Fruit fly (Drosophila melanogaster) whole organism, prepupa: ENCODE measurements around the gene Cbs.

Experiments
- Blimp-1 ChIP-seq: fragments of 200-800 bp; sonication (Bioruptor generic); optimal IDR thresholded peaks from 3 replicates; lab custom pipeline; 2017; ENCODE audit warnings: missing biosample characterization, missing genetic modification characterization, mild to moderate bottlenecking, moderate library complexity, missing genetic modification reagents
- CG10631 ChIP-seq: fragments of 200-800 bp; sonication (Bioruptor generic); optimal IDR thresholded peaks from 2 replicates; lab custom pipeline; 2016; ENCODE audit warnings: missing biosample characterization, missing genetic modification characterization
- CG11294 ChIP-seq: fragments of 200-800 bp; sonication (Bioruptor generic); IDR thresholded peaks from 2 replicates; pipeline ENCODE4 v1.3.6; 2022; ENCODE audit warnings: missing biosample characterization, missing genetic modification characterization
- CG11762 ChIP-seq: fragments of 200-800 bp; sonication (Bioruptor generic); optimal IDR thresholded peaks from 3 replicates; lab custom pipeline; 2016; ENCODE audit warnings: missing biosample characterization, missing genetic modification characterization; ENCODE audit not compliant: insufficient read depth
- CG11902 ChIP-seq: fragments of 200-800 bp; sonication (Bioruptor generic); optimal IDR thresholded peaks from 3 replicates; lab custom pipeline; 2016; ENCODE audit warnings: missing biosample characterization, missing genetic modification characterization
- CG15336 ChIP-seq: fragments of 200-800 bp; sonication (Bioruptor generic); IDR thresholded peaks from 2 replicates; pipeline ENCODE4 v1.3.6; 2022; ENCODE audit warnings: missing biosample characterization, missing genetic modification characterization
- CG1621 ChIP-seq: fragments of 200-800 bp; sonication (Bioruptor generic); optimal IDR thresholded peaks from 3 replicates; lab custom pipeline; 2018; ENCODE audit warnings: missing biosample characterization, mild to moderate bottlenecking, missing genetic modification characterization
- CG3032 ChIP-seq: fragments of 200-800 bp; optimal IDR thresholded peaks from 2 replicates; lab custom pipeline; 2019; ENCODE audit warnings: missing biosample characterization, mild to moderate bottlenecking, missing genetic modification characterization, moderate library complexity
- CG31627 ChIP-seq: fragments of 200-800 bp; sonication (Bioruptor generic); optimal IDR thresholded peaks from 3 replicates; lab custom pipeline; 2016; ENCODE audit warnings: missing biosample characterization, missing genetic modification characterization
- CG32006 ChIP-seq: fragments of 200-800 bp; sonication (Bioruptor generic); optimal IDR thresholded peaks from 3 replicates; lab custom pipeline; 2017; ENCODE audit warnings: missing biosample characterization, mild to moderate bottlenecking, missing genetic modification characterization
- CG34406 ChIP-seq: fragments of 200-800 bp; sonication (Bioruptor generic); optimal IDR thresholded peaks from 3 replicates; lab custom pipeline; 2016; ENCODE audit warnings: missing biosample characterization, missing genetic modification characterization
- CG3919 ChIP-seq: fragments of 200-800 bp; sonication (Bioruptor generic); optimal IDR thresholded peaks from 3 replicates; lab custom pipeline; 2016; ENCODE audit warnings: missing biosample characterization, missing genetic modification characterization
- CG4318 ChIP-seq: fragments of 200-800 bp; sonication (Bioruptor generic); optimal IDR thresholded peaks from 3 replicates; lab custom pipeline; 2017; ENCODE audit warnings: missing biosample characterization, mild to moderate bottlenecking, missing genetic modification characterization
- CG6163 ChIP-seq: fragments of 200-800 bp; sonication (Bioruptor generic); IDR thresholded peaks from 3 replicates; pipeline ENCODE4 v1.3.6; 2022; ENCODE audit warnings: missing biosample characterization, missing genetic modification characterization
- CG6792 ChIP-seq: fragments of 200-800 bp; sonication (Bioruptor generic); optimal IDR thresholded peaks from 3 replicates; lab custom pipeline; 2016; ENCODE audit warnings: missing biosample characterization, missing genetic modification characterization
- CG6808 ChIP-seq: fragments of 200-800 bp; sonication (Bioruptor generic); optimal IDR thresholded peaks from 3 replicates; lab custom pipeline; 2017; ENCODE audit warnings: missing biosample characterization, missing genetic modification characterization, mild to moderate bottlenecking, moderate library complexity, missing genetic modification reagents
- CG8119 ChIP-seq: fragments of 200-800 bp; sonication (Bioruptor generic); IDR thresholded peaks from 3 replicates; pipeline ENCODE4 v1.3.6; 2022; ENCODE audit warnings: missing biosample characterization, missing genetic modification characterization
- CG8319 ChIP-seq: fragments of 200-800 bp; sonication (Bioruptor generic); optimal IDR thresholded peaks from 3 replicates; lab custom pipeline; 2016; ENCODE audit warnings: missing biosample characterization, missing genetic modification characterization
- CG8632 ChIP-seq: fragments of 200-800 bp; sonication (Bioruptor generic); optimal IDR thresholded peaks from 3 replicates; lab custom pipeline; 2016; ENCODE audit warnings: missing biosample characterization, missing genetic modification characterization
- CG9139 ChIP-seq: fragments of 200-800 bp; sonication (Bioruptor generic); optimal IDR thresholded peaks from 3 replicates; lab custom pipeline; 2017; ENCODE audit warnings: missing biosample characterization, mild to moderate bottlenecking, missing genetic modification characterization
- Eip75B ChIP-seq: fragments of 200-800 bp; sonication (Bioruptor generic); optimal IDR thresholded peaks from 3 replicates; lab custom pipeline; 2016; ENCODE audit warnings: missing biosample characterization, missing genetic modification characterization
- Eip78C ChIP-seq: fragments of 200-800 bp; sonication (Bioruptor generic); peaks from one replicate; lab custom pipeline; 2016; ENCODE audit warnings: missing biosample characterization, missing genetic modification characterization
- Eip93F ChIP-seq: fragments of 200-800 bp; sonication (Bioruptor generic); optimal IDR thresholded peaks from 2 replicates; lab custom pipeline; 2016; ENCODE audit warnings: missing biosample characterization, mild to moderate bottlenecking, missing genetic modification characterization
- Ets96B ChIP-seq: fragments of 200-800 bp; optimal IDR thresholded peaks from 2 replicates; lab custom pipeline; 2019; ENCODE audit warnings: missing biosample characterization, mild to moderate bottlenecking, missing genetic modification characterization, moderate library complexity
- Gug ChIP-seq: fragments of 200-800 bp; sonication (Bioruptor generic); IDR thresholded peaks from 2 replicates; pipeline ENCODE4 v1.3.6; 2022; ENCODE audit warnings: missing biosample characterization, missing genetic modification characterization
- Hr39 ChIP-seq: fragments of 200-800 bp; sonication (Bioruptor generic); optimal IDR thresholded peaks from 2 replicates; lab custom pipeline; 2016; ENCODE audit warnings: missing biosample characterization, missing genetic modification characterization
- Hr4 ChIP-seq: fragments of 200-800 bp; sonication (Bioruptor generic); optimal IDR thresholded peaks from 3 replicates; lab custom pipeline; 2016; ENCODE audit warnings: missing biosample characterization, missing genetic modification characterization
- Lpt ChIP-seq: fragments of 200-800 bp; sonication (Bioruptor generic); optimal IDR thresholded peaks from 3 replicates; lab custom pipeline; 2016; ENCODE audit warnings: missing biosample characterization, missing genetic modification characterization
- Met ChIP-seq: fragments of 200-800 bp; sonication (Bioruptor generic); optimal IDR thresholded peaks from 3 replicates; lab custom pipeline; 2016; ENCODE audit warnings: missing biosample characterization, missing genetic modification characterization
- OdsH ChIP-seq: fragments of 200-800 bp; sonication (Bioruptor generic); optimal IDR thresholded peaks from 3 replicates; lab custom pipeline; 2016; ENCODE audit warnings: missing biosample characterization, missing genetic modification characterization
- Smox ChIP-seq: fragments of 200-800 bp; sonication (Bioruptor generic); optimal IDR thresholded peaks from 3 replicates; lab custom pipeline; 2016; ENCODE audit warnings: missing biosample characterization, missing genetic modification characterization
- Sox102F ChIP-seq: fragments of 200-800 bp; sonication (Bioruptor generic); optimal IDR thresholded peaks from 2 replicates; lab custom pipeline; 2016; ENCODE audit warnings: missing biosample characterization, mild to moderate bottlenecking, missing genetic modification characterization
- Sox15 ChIP-seq: fragments of 200-800 bp; sonication (Bioruptor generic); optimal IDR thresholded peaks from 3 replicates; lab custom pipeline; 2016; ENCODE audit warnings: missing biosample characterization, missing genetic modification characterization
- achi ChIP-seq: fragments of 200-800 bp; sonication (Bioruptor generic); optimal IDR thresholded peaks from 3 replicates; lab custom pipeline; 2016; ENCODE audit warnings: missing biosample characterization, missing genetic modification characterization
- cyc ChIP-seq: fragments of 200-800 bp; sonication (Bioruptor generic); optimal IDR thresholded peaks from 3 replicates; lab custom pipeline; 2016; ENCODE audit warnings: missing biosample characterization, missing genetic modification characterization
- dsx ChIP-seq: fragments of 200-800 bp; optimal IDR thresholded peaks from 3 replicates; lab custom pipeline; 2019; ENCODE audit warnings: missing biosample characterization, mild to moderate bottlenecking, missing genetic modification characterization, moderate library complexity; ENCODE audit not compliant: poor library complexity, severe bottlenecking
- esn ChIP-seq: fragments of 200-800 bp; sonication (Bioruptor generic); optimal IDR thresholded peaks from 2 replicates; lab custom pipeline; 2016; ENCODE audit warnings: missing biosample characterization, mild to moderate bottlenecking, missing genetic modification characterization, moderate library complexity
- fd85E ChIP-seq: fragments of 200-800 bp; sonication (Bioruptor generic); optimal IDR thresholded peaks from 3 replicates; lab custom pipeline; 2016; ENCODE audit warnings: missing biosample characterization, missing genetic modification characterization
- fkh ChIP-seq: fragments of 200-800 bp; sonication (Bioruptor generic); optimal IDR thresholded peaks from 3 replicates; lab custom pipeline; 2017; ENCODE audit warnings: missing biosample characterization, mild to moderate bottlenecking, missing genetic modification characterization, moderate library complexity
- net ChIP-seq: fragments of 200-800 bp; sonication (Bioruptor generic); optimal IDR thresholded peaks from 3 replicates; lab custom pipeline; 2016; ENCODE audit warnings: missing biosample characterization, missing genetic modification characterization
- salr ChIP-seq, 2 experiments: fragments of 200-800 bp; sonication (Bioruptor generic); optimal IDR thresholded peaks; 3 replicates each; lab custom pipeline; 2016 to 2018; ENCODE audit warnings: missing biosample characterization in 2 of 2, missing genetic modification characterization in 2 of 2, mild to moderate bottlenecking in 1 of 2
- spab ChIP-seq: fragments of 200-800 bp; sonication (Bioruptor generic); optimal IDR thresholded peaks from 2 replicates; lab custom pipeline; 2017; ENCODE audit warnings: missing biosample characterization, mild to moderate bottlenecking, missing genetic modification characterization, missing genetic modification reagents
- ss ChIP-seq, 2 experiments: fragments of 200-800 bp; sonication (Bioruptor generic); optimal IDR thresholded peaks; 2 replicates in 1 of 2; 3 replicates in 1 of 2; lab custom pipeline; 2017 to 2018; ENCODE audit warnings: mild to moderate bottlenecking in 2 of 2, missing biosample characterization in 2 of 2, missing genetic modification characterization in 2 of 2, moderate library complexity in 1 of 2
- svp ChIP-seq: fragments of 200-800 bp; sonication (Bioruptor generic); peaks from one replicate; lab custom pipeline; 2016; ENCODE audit warnings: missing biosample characterization, missing genetic modification characterization
- topi ChIP-seq: fragments of 200-800 bp; sonication (Bioruptor generic); optimal IDR thresholded peaks from 3 replicates; lab custom pipeline; 2016; ENCODE audit warnings: missing biosample characterization, missing genetic modification characterization
- vri ChIP-seq: fragments of 200-800 bp; sonication (Bioruptor generic); optimal IDR thresholded peaks from 3 replicates; lab custom pipeline; 2016; ENCODE audit warnings: missing biosample characterization, mild to moderate bottlenecking, missing genetic modification characterization

Gene Cbs

DNA sequence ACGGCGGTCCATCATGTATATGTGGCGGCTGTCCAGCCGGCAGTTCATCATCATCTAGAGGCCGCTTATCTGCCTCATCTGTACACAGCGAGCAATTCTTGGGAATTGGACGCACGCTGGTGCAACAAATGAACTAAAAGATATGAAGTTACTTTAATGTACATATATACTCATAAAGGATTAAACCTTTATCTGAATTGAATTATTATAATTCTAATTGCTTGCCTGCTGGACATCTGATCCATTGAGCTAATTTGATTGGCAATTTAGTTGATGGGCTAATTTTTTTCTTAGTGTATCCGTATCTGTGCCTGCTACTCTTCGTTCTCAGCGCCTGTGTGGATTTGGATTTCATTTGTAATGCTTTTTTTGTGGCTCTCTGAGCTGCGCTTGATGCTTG lies 28.0 kb downstream of the Cbs start (continued):
- TF ChIP-seq Smox (GFP tag; lab: Kevin White, UChicago) = peak; percentile 84
- peak; percentile 62 for TF ChIP-seq CG11902 (GFP tag; lab: Kevin White, UChicago)
- TF ChIP-seq salr (GFP tag; optimal IDR thresholded peaks at IDR 0.05; lab: Kevin White, UChicago) = peak; percentile 72 to 75
- TF ChIP-seq fkh = no peak
- peak; percentile 90 for TF ChIP-seq dsx (GFP tag; lab: Kevin White, UChicago)
- TF ChIP-seq Met = peak; percentile 85
- peak; percentile 62 for TF ChIP-seq Sox15
- peak; percentile 80 for TF ChIP-seq CG31627 (GFP tag; lab: Kevin White, UChicago)
- peak; percentile 88 for TF ChIP-seq OdsH (GFP tag; lab: Kevin White, UChicago)
- peak; percentile 92 for TF ChIP-seq CG8119 (GFP tag; lab: Robert Waterston, UW)
- TF ChIP-seq Hr39 (GFP tag; lab: Kevin White, UChicago) = peak; percentile 80
- TF ChIP-seq CG11762 = peak; percentile 82
- TF ChIP-seq Lpt (GFP tag; lab: Kevin White, UChicago) = peak; percentile 90
- TF ChIP-seq esn = peak; percentile 89
- peak; percentile 53 for TF ChIP-seq Blimp-1 (GFP tag; lab: Kevin White, UChicago)
- TF ChIP-seq CG11294 (GFP tag; lab: Robert Waterston, UW) = peak; percentile 82
- peak; percentile 69 for TF ChIP-seq CG8319
- TF ChIP-seq Ets96B (tag; lab: Kevin White, UChicago) = peak; percentile 90
- TF ChIP-seq topi (GFP tag; lab: Kevin White, UChicago) = peak; percentile 88
- peak; percentile 26 for TF ChIP-seq fd85E (GFP tag; lab: Kevin White, UChicago)
- peak; percentile 89 for TF ChIP-seq CG6163 (GFP tag; lab: Robert Waterston, UW)
- peak; percentile 89 for TF ChIP-seq Eip75B (GFP tag; lab: Kevin White, UChicago)
- peak; percentile 94 for TF ChIP-seq CG32006
- TF ChIP-seq achi (GFP tag; lab: Kevin White, UChicago) = peak; percentile 86
- peak; percentile 96 for TF ChIP-seq svp (GFP tag; lab: Kevin White, UChicago)

DNA sequence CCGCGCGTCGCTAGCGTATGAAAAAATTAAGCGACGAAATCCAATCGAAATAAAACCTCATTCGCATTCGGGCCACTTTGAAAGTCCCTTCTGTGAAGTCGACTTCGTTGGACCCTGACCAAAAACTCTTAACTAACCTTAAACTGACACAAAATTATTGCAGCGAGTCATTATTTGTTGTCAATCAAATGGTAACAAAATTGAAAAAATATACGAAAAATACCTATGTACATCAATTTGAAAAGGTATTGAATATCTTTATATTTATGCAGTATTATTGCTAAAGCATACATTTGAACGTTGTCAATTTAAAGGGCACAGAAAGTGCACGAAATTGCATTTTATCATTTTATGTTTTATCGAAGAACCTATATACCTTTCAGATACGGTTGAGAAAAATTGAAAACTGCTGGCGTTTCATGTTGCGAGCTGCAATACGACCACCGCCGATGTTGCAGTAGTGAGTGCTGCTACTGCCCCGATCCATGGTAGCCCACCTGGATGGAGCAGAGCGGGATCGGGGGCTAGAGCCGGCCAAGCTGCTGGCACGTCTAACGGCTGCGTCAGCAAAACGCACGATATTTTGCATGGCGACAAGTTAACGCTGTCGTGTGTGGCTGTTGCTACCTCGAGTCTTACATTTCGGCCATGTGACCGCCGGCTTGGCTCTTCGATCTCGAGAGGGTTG lies 28.8 kb downstream of the Cbs start:
- TF ChIP-seq ss (GFP tag; optimal IDR thresholded peaks at IDR 0.05; lab: Kevin White, UChicago) (no peak), Gug (GFP tag; lab: Robert Waterston, UW) (0 out of 2 replicates have a peak, but pooled peaks have one; percentile 21), CG4318 (GFP tag; lab: Kevin White, UChicago) (peak; percentile 75), Sox102F (GFP tag; lab: Kevin White, UChicago) (peak; percentile 57), achi (GFP tag; lab: Kevin White, UChicago) (peak; percentile 62), CG9139 (no peak), net (GFP tag; lab: Kevin White, UChicago) (peak; percentile 29), Sox15 (peak; percentile 17), Blimp-1 (GFP tag; lab: Kevin White, UChicago) (no peak), cyc (GFP tag; lab: Kevin White, UChicago) (peak; percentile 24), CG10631 (GFP tag; lab: Kevin White, UChicago) (peak; percentile 42), CG6163 (GFP tag; lab: Robert Waterston, UW) (peak; percentile 32; the same call in 1 of the 3 replicates), CG3032 (tag; lab: Kevin White, UChicago) (peak; percentile 42), esn (peak; percentile 55), svp (GFP tag; lab: Kevin White, UChicago) (peak; percentile 65), CG11762 (peak; percentile 20), CG3919 (peak; percentile 53), CG6808 (no peak), vri (GFP tag; lab: Kevin White, UChicago) (no peak), topi (GFP tag; lab: Kevin White, UChicago) (peak; percentile 47), CG8319 (peak; percentile 18), Eip78C (GFP tag; lab: Kevin White, UChicago) (peak; percentile 93), salr (GFP tag; optimal IDR thresholded peaks at IDR 0.05; lab: Kevin White, UChicago) (peak in 1 of 2 experiments; percentile 41), fd85E (GFP tag; lab: Kevin White, UChicago) (no peak), CG8119 (GFP tag; lab: Robert Waterston, UW) (peak; percentile 73), CG15336 (GFP tag; lab: Robert Waterston, UW) (peak; percentile 40; the same call in 1 of the 2 replicates), OdsH (GFP tag; lab: Kevin White, UChicago) (peak; percentile 66), Eip93F (GFP tag; lab: Kevin White, UChicago) (no peak), CG1621 (tag; lab: Kevin White, UChicago) (no peak), CG8632 (GFP tag; lab: Kevin White, UChicago) (peak; percentile 47), CG32006 (peak; percentile 89), CG6792 (GFP tag; lab: Kevin White, UChicago) (peak; percentile 47), CG11294 (GFP tag; lab: Robert Waterston, UW) (no peak), spab (GFP tag; lab: Kevin White, UChicago) (no peak), CG34406 (GFP tag; lab: Kevin White, UChicago) (peak; percentile 49), Hr4 (GFP tag; lab: Kevin White, UChicago) (peak; percentile 79)
